Fruit fly (Drosophila melanogaster): ENCODE results near the gene B4.

Gene B4

DNA sequence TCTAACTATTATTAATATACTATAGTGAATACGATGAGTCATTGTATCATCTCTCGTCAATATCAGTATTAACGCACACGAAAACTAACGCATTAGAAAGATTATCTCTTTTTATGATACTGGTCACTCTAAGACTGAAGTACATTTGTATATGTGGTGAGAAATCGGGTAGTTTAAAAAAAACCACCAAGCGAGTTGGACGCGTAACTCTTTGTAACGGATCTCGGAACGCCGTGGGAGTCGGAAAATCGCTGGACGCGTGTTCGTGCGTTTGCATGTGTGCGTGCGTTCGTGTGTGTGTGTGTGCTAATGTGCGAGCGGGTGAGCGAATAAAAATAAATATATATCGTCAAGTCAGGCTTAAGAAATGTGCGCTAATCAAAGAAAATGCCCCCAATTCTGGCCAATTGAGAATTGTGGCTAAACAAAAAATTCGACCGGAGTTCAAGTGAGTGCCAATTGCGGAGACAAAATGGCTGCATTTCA, 888 bp upstream of the B4 start, which contains the start of gene kuz (continued):
- TF ChIP-seq CG9797 (GFP tag; optimal IDR thresholded peaks at IDR 0.05) (peak; percentile 30), Side (GFP tag; optimal IDR thresholded peaks at IDR 0.05) (peak; percentile 56), CG4328 (GFP tag; optimal IDR thresholded peaks at IDR 0.05) (peak; percentile 37), CG10979 (tag; optimal IDR thresholded peaks at IDR 0.05) (peak; percentile 11), Dll (GFP tag; IDR thresholded peaks at IDR 0.05; ENCODE audit: partially characterized antibody) (peak; percentile 44; the same call in 2 of the 4 replicates), gro (GFP tag; optimal IDR thresholded peaks at IDR 0.05) (peak; percentile 13), pros (GFP tag; optimal IDR thresholded peaks at IDR 0.05) (peak; percentile 58), HLHmδ (GFP tag; optimal IDR thresholded peaks at IDR 0.05) (peak; percentile 60), CG6654 (GFP tag; optimal IDR thresholded peaks at IDR 0.05) (no peak), Myb (GFP tag; optimal IDR thresholded peaks at IDR 0.05) (no peak), CG18599 (GFP tag; optimal IDR thresholded peaks at IDR 0.05) (peak; percentile 33), cad (GFP tag; optimal IDR thresholded peaks at IDR 0.05) (no peak)

DNA sequence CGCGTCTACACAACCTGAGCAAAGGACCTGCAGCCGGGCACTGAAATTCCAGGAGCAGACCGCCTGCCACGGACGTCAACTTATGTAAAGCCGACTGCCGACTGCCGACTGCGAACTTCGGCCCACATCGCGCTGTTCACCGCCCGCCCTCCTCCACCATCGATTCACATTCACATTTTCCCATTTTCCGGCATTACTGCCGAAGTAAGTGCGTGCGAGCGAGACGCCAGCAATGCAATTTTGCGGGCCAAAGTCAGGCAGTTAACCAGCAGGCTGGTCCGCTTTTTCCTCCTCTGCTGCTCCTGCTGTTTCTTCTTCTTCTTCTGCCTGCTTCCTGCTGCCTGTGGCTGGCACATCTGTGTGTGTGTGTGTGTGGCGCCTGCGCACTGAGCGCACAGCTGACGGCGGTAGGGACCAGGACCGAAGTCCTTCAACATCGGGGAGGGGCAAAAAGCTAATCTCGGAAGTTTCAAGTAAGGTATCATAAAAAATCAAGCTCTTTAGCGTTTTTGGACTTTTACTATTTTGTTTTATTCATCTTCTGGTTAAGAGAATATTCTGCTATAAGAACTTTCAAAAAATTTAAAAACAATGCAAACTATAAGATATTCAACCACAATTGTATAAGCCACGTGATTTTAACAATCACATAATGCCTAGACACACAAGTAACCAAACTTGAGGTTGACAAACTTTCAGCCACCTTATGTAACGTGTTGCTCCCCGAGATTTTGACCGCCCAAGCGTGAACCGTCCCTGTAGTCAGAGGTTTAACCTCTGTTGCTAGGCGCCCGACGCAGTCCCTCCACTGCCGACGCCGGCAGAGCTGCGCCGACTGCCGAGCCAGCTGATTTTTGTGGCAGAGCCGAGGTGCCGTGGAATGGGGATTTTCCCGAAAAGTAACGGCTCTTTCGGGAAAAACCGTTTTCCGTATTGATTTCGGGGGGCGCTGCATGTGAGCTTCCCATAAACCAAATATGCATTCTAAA, 1.1 kb downstream of the B4 start:
- TF ChIP-seq CG9876 (GFP tag; optimal IDR thresholded peaks at IDR 0.05), result peak; percentile 35
- TF ChIP-seq CG17568 (GFP tag; optimal IDR thresholded peaks at IDR 0.05), result no peak
- TF ChIP-seq Taf1 (GFP tag; IDR thresholded peaks at IDR 0.05), result no peak
- no peak for TF ChIP-seq prd (optimal IDR thresholded peaks at IDR 0.05)
- no peak for TF ChIP-seq prd (GFP tag; IDR thresholded peaks at IDR 0.05)
- peak; percentile 63 for TF ChIP-seq slbo (GFP tag; IDR thresholded peaks at IDR 0.05)
- peak; percentile 38 for TF ChIP-seq Abd-B (GFP tag; optimal IDR thresholded peaks at IDR 0.05)
- peak; percentile 21 for TF ChIP-seq CG3163 (GFP tag; optimal IDR thresholded peaks at IDR 0.05)
- TF ChIP-seq bsh (GFP tag; optimal IDR thresholded peaks at IDR 0.05), result peak in 1 of 2 experiments; percentile 44
- no peak for TF ChIP-seq h (optimal IDR thresholded peaks at IDR 0.05)
- TF ChIP-seq CG2202 (tag; optimal IDR thresholded peaks at IDR 0.05), result no peak
- TF ChIP-seq CG10979 (tag; optimal IDR thresholded peaks at IDR 0.05), result peak; percentile 65
- TF ChIP-seq cwo (GFP tag; optimal IDR thresholded peaks at IDR 0.05), result peak; percentile 52
- no peak for TF ChIP-seq Vsx1 (GFP tag; optimal IDR thresholded peaks at IDR 0.05)
- TF ChIP-seq lov (optimal IDR thresholded peaks at IDR 0.05), result no peak
- 0 out of 3 replicates have a peak, but pooled peaks have one; percentile 36 for TF ChIP-seq lov (GFP tag; IDR thresholded peaks at IDR 0.05)
- no peak for TF ChIP-seq CG7271 (tag; optimal IDR thresholded peaks at IDR 0.05)
- TF ChIP-seq D19A (tag; optimal IDR thresholded peaks at IDR 0.05), result peak; percentile 28
- TF ChIP-seq wor (GFP tag; IDR thresholded peaks at IDR 0.05), result no peak
- peak; percentile 91 for TF ChIP-seq ewg (GFP tag; optimal IDR thresholded peaks at IDR 0.05)
- TF ChIP-seq Atf-2 (GFP tag; optimal IDR thresholded peaks at IDR 0.05), result peak; percentile 39
- peak; percentile 11 for TF ChIP-seq Fer1 (GFP tag; optimal IDR thresholded peaks at IDR 0.05)
- TF ChIP-seq CG11695 (GFP tag; IDR thresholded peaks at IDR 0.05), result peak; percentile 41; the same call in 1 of the 3 replicates
- TF ChIP-seq CG7786 (GFP tag; optimal IDR thresholded peaks at IDR 0.05), result peak; percentile 76
- TF ChIP-seq CG11093 (GFP tag; IDR thresholded peaks at IDR 0.05), result no peak
- peak; percentile 59; the same call in 1 of the 4 replicates for TF ChIP-seq chinmo (GFP tag; IDR thresholded peaks at IDR 0.05; ENCODE audit: partially characterized antibody)
- no peak for TF ChIP-seq sr (GFP tag; IDR thresholded peaks at IDR 0.05)
- no peak for TF ChIP-seq Hey (tag; optimal IDR thresholded peaks at IDR 0.05)
- peak; percentile 8 for TF ChIP-seq Fer3 (tag; optimal IDR thresholded peaks at IDR 0.05)
- TF ChIP-seq salm (tag; optimal IDR thresholded peaks at IDR 0.05), result no peak
- TF ChIP-seq pita (GFP tag; optimal IDR thresholded peaks at IDR 0.05), result no peak
- TF ChIP-seq CG4328 (GFP tag; optimal IDR thresholded peaks at IDR 0.05), result peak; percentile 29
- peak; percentile 21 for TF ChIP-seq HHEX (GFP tag; optimal IDR thresholded peaks at IDR 0.05)
- peak; percentile 5 for TF ChIP-seq Dad (GFP tag; optimal IDR thresholded peaks at IDR 0.05)
- TF ChIP-seq CG43689 (GFP tag; IDR thresholded peaks at IDR 0.05), result no peak
- TF ChIP-seq Camta (GFP tag; optimal IDR thresholded peaks at IDR 0.05), result peak; percentile 38
- no peak for TF ChIP-seq CG2199 (GFP tag; IDR thresholded peaks at IDR 0.05)

All from whole organism, embryonic.